Fruit fly (Drosophila melanogaster): Measurements from ENCODE around the gene Sfp24F.

- no peak for TF ChIP-seq psq (optimal IDR thresholded peaks at IDR 0.05)
- no peak for TF ChIP-seq Myc (optimal IDR thresholded peaks at IDR 0.05)
- TF ChIP-seq insv (optimal IDR thresholded peaks at IDR 0.05) = no peak
- no peak for TF ChIP-seq Sin3A (optimal IDR thresholded peaks at IDR 0.05)
- no peak for TF ChIP-seq h (optimal IDR thresholded peaks at IDR 0.05)
- TF ChIP-seq ttk (optimal IDR thresholded peaks at IDR 0.05) = no peak
These were observed 34.9 kb upstream of the Sfp24F start, which contains the start of gene ine for dm6 chr2L:4476672-4477273.
